Fruit fly (Drosophila melanogaster) whole organism, wandering third instar larva: ENCODE measurements around the gene CG6244.

ENCODE experiments used
- Abd-B ChIP-seq: fragments of >200 bp; optimal IDR thresholded peaks from 2 replicates; lab custom pipeline; 2017; ENCODE audit warnings: missing biosample characterization, missing genetic modification characterization
- OdsH ChIP-seq: fragments of 200-800 bp; sonication (Bioruptor generic); optimal IDR thresholded peaks from 2 replicates; lab custom pipeline; 2016; ENCODE audit warnings: missing biosample characterization, mild to moderate bottlenecking, missing genetic modification characterization
- Vsx2 ChIP-seq: fragments of 200-300, 225-300 bp; sonication (Bioruptor generic); optimal IDR thresholded peaks from 2 replicates; lab custom pipeline; 2018; ENCODE audit warnings: missing biosample characterization, missing genetic modification characterization; ENCODE audit not compliant: partially characterized antibody
- br ChIP-seq: fragments of 200-800 bp; sonication (Bioruptor generic); optimal IDR thresholded peaks from 2 replicates; lab custom pipeline; 2016; ENCODE audit warnings: missing biosample characterization, missing genetic modification characterization
- dl ChIP-seq, 2 experiments: fragments of 175-275, 200-275 bp in 1 of 2; fragments of 200-275 bp in 1 of 2; sonication (Bioruptor generic); optimal IDR thresholded peaks; lab custom pipeline; 2018; ENCODE audit warnings: mild to moderate bottlenecking in 2 of 2, missing biosample characterization in 2 of 2, missing genetic modification characterization in 2 of 2, moderate library complexity in 2 of 2; ENCODE audit not compliant: partially characterized antibody in 2 of 2, insufficient read depth in 1 of 2
- h ChIP-seq: fragments of 200-800 bp; sonication (Bioruptor generic); optimal IDR thresholded peaks from 3 replicates; lab custom pipeline; 2016; ENCODE audit warnings: missing biosample characterization, mild to moderate bottlenecking, missing genetic modification characterization
- lola ChIP-seq: fragments of >200 bp; optimal IDR thresholded peaks from 2 replicates; lab custom pipeline; 2017; ENCODE audit warnings: missing biosample characterization, missing genetic modification characterization
- psq ChIP-seq: fragments of 200-800 bp; sonication (Bioruptor generic); optimal IDR thresholded peaks from 3 replicates; lab custom pipeline; 2017; ENCODE audit warnings: missing biosample characterization, mild to moderate bottlenecking, missing genetic modification characterization, moderate library complexity
- sv ChIP-seq: fragments of 200-800 bp; sonication (Bioruptor generic); optimal IDR thresholded peaks from 3 replicates; lab custom pipeline; 2016; ENCODE audit warnings: missing biosample characterization, missing genetic modification characterization
- usp ChIP-seq: fragments of >200 bp; optimal IDR thresholded peaks from 2 replicates; lab custom pipeline; 2017; ENCODE audit warnings: missing biosample characterization, missing genetic modification characterization

dm6 chr3L:15771565-15771964, 36.6 kb upstream of the CG6244 start:
- TF ChIP-seq br (GFP tag; lab: Kevin White, UChicago) = no peak
- no peak for TF ChIP-seq Vsx2 (GFP tag; lab: Kevin White, UChicago)
- TF ChIP-seq sv (GFP tag; lab: Kevin White, UChicago) = no peak
- no peak for TF ChIP-seq Abd-B
- no peak for TF ChIP-seq h (GFP tag; lab: Kevin White, UChicago)
- TF ChIP-seq usp (GFP tag; lab: Kevin White, UChicago) = no peak
- no peak for TF ChIP-seq OdsH
- no peak for TF ChIP-seq lola (GFP tag; lab: Kevin White, UChicago)
- no peak for TF ChIP-seq dl (GFP tag; optimal IDR thresholded peaks at IDR 0.05; lab: Kevin White, UChicago; ENCODE audit: insufficient read depth in 1 of 2, partially characterized antibody in 2 of 2)
- TF ChIP-seq psq (GFP tag; lab: Kevin White, UChicago) = no peak
